Worm (Caenorhabditis elegans): ENCODE results near the gene bgal-1.

DNA sequence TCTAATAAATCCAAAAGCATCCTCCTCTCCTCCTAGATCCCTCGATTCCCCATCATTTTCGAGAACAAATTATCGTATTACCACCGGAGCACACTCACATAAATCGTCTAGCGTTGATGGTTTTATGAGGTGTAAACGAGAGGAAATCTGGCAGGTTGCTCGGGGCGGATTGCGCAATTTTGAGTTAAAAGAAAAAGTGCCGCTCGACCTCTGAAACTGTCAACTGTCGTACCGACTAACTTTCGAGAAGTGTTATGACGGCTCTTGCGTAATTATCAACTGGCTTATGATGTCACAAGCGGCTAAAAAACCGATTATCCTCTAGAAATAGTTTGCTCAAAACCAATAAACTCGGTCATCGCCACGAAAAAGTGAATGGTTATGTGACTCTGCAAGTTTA lies 19.4 kb downstream of the bgal-1 start:
- TF ChIP-seq him-1 (tag; optimal IDR thresholded peaks at IDR 0.05) = no peak
- TF ChIP-seq W03F9.2 (tag; optimal IDR thresholded peaks at IDR 0.05) = no peak
- TF ChIP-seq dao-5 (tag; optimal IDR thresholded peaks at IDR 0.05) = no peak
